Worm (Caenorhabditis elegans): ENCODE data around the gene srh-95.

DNA sequence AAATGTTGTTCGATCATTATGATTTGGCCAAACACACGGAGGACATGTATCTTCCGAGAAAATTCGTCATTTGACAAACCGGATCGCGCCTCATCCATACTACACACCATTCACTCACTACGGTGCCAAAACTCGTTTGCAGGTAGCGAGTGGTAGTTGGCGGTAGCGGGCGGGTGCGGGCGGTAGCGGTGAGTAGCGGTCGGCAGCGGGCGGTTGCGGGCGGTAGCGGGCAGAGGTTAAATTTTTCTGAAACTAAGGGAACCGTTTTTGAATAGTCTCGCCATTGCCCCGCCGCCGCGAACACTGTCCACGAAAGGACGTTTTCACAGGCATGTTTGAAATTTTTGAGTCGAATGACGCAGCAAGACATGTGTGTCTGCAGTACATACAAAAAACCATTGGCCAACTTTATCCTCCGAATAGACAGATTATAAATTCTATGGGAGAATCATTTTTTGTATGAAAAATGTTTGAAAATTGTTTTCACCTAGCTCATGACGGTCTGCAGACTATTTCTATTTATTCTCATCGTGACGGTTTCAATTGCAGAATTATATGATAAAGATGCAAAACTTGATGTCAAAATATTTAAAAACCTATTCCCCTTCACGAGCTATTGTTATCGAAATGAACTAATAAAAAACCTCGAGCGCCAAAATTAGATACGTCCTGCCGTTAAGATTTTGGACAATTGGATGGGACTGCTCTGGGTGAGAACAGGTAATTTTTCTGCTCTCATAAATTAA, 36.2 kb upstream of the srh-95 start, which contains the start of gene F11A5.16:
- TF ChIP-seq pha-4 (tag; optimal IDR thresholded peaks at IDR 0.05) (no peak), madf-2 (tag; optimal IDR thresholded peaks at IDR 0.05) (no peak), pros-1 (tag; optimal IDR thresholded peaks at IDR 0.05) (no peak), nhr-11 (tag; optimal IDR thresholded peaks at IDR 0.05) (no peak), C38D4.7 (GFP tag; optimal IDR thresholded peaks at IDR 0.05) (no peak)

Data from whole organism, late embryonic.